Worm (Caenorhabditis elegans) whole organism, midembryonic: ENCODE measurements around the gene cnc-6.

ENCODE experiments used
- T22C8.4 ChIP-seq: fragments of 200-800 bp; sonication (Bioruptor generic); IDR thresholded peaks from 2 replicates; pipeline ENCODE4 v1.3.6; 2022; ENCODE audit warnings: missing genetic modification characterization, missing compliant biosample characterization
- cog-1 ChIP-seq: sonication (generic microtip); optimal IDR thresholded peaks from 2 replicates; lab custom pipeline; 2016; ENCODE audit warnings: missing genetic modification characterization, missing compliant biosample characterization
- flt-1 ChIP-seq: fragments of 200-800 bp; sonication (Bioruptor generic); IDR thresholded peaks from 2 replicates; pipeline ENCODE4 v1.3.6; 2022; ENCODE audit warnings: missing genetic modification characterization, missing compliant biosample characterization
- klf-2 ChIP-seq: fragments of 200-800 bp; sonication (Bioruptor generic); conservative IDR thresholded peaks from 2 replicates; pipeline ENCODE4 v1.3.6; 2022; ENCODE audit warnings: missing genetic modification reagents, missing genetic modification characterization, missing compliant biosample characterization
- med-1 ChIP-seq: sonication (generic microtip); optimal IDR thresholded peaks from 2 replicates; lab custom pipeline; 2017; ENCODE audit warnings: missing genetic modification characterization, mild to moderate bottlenecking, missing compliant biosample characterization, antibody characterized with exemption, missing genetic modification reagents; ENCODE audit not compliant: insufficient read depth
- ref-1 ChIP-seq: fragments of 200-800 bp; sonication (Bioruptor generic); conservative IDR thresholded peaks from 2 replicates; pipeline ENCODE4 v1.3.6; 2022; ENCODE audit warnings: missing genetic modification reagents, missing genetic modification characterization, missing compliant biosample characterization
- tab-1 ChIP-seq: fragments of 200-800 bp; sonication (Bioruptor generic); IDR thresholded peaks from 2 replicates; pipeline ENCODE4 v1.3.6; 2022; ENCODE audit warnings: missing genetic modification characterization, missing compliant biosample characterization
- ztf-23 ChIP-seq: fragments of 200-800 bp; sonication (Bioruptor generic); IDR thresholded peaks from 2 replicates; pipeline ENCODE4 v1.3.6; 2022; ENCODE audit warnings: missing genetic modification reagents, missing genetic modification characterization, missing compliant biosample characterization
- ztf-29 ChIP-seq: fragments of 200-800 bp; sonication (Bioruptor generic); IDR thresholded peaks from 2 replicates; pipeline ENCODE4 v1.3.6; 2022; ENCODE audit warnings: missing genetic modification reagents, missing genetic modification characterization, missing compliant biosample characterization

- TF ChIP-seq T22C8.4 (GFP tag; lab: Robert Waterston, UW), result no peak
- no peak for TF ChIP-seq flt-1 (GFP tag; lab: Robert Waterston, UW)
- no peak for TF ChIP-seq med-1 (GFP tag; lab: Kevin White, UChicago)
- no peak for TF ChIP-seq ztf-23 (GFP tag; lab: Robert Waterston, UW)
- TF ChIP-seq klf-2 (GFP tag; lab: Robert Waterston, UW), result no peak
- TF ChIP-seq tab-1 (GFP tag; lab: Robert Waterston, UW), result no peak
- TF ChIP-seq ztf-29 (GFP tag; lab: Robert Waterston, UW), result no peak
- no peak for TF ChIP-seq ref-1
- TF ChIP-seq cog-1, result no peak
Measured at ce11 chrIII:1803000-1803399, 39.7 kb downstream of the cnc-6 start.
